Worm (Caenorhabditis elegans) whole organism, L1 larva: ENCODE measurements around the gene F26F4.2.

Experiments used
- C34B4.2 ChIP-seq: sonication (generic microtip); optimal IDR thresholded peaks from 2 replicates; lab custom pipeline; 2017; ENCODE audit warnings: mild to moderate bottlenecking, missing genetic modification characterization, missing compliant biosample characterization
- F16B12.6 ChIP-seq: fragments of 150-350 bp; optimal IDR thresholded peaks from 2 replicates; lab custom pipeline; 2014; ENCODE audit warnings: missing biosample characterization, missing genetic modification characterization
- ama-1 ChIP-seq: fragments of 150-350 bp; optimal IDR thresholded peaks from 2 replicates; lab custom pipeline; 2014
- blmp-1 ChIP-seq: fragments of 150-350 bp; optimal IDR thresholded peaks from 2 replicates; lab custom pipeline; 2014; ENCODE audit warnings: missing biosample characterization, missing genetic modification characterization
- ceh-88 ChIP-seq: fragments of 200-800 bp; sonication (Bioruptor generic); IDR thresholded peaks from 2 replicates; pipeline ENCODE4 v1.3.6; 2022; ENCODE audit warnings: missing genetic modification characterization, missing compliant biosample characterization
- ceh-90 ChIP-seq: sonication (generic microtip); optimal IDR thresholded peaks from 2 replicates; lab custom pipeline; 2016; ENCODE audit warnings: missing genetic modification characterization, missing compliant biosample characterization
- dpl-1 ChIP-seq, 3 experiments: fragments of 150-350 bp in 2 of 3; sonication (generic microtip) in 1 of 3; optimal IDR thresholded peaks; 2 replicates each; lab custom pipeline; 2014 to 2017; ENCODE audit warnings: missing biosample characterization in 3 of 3, missing genetic modification characterization in 3 of 3, missing genetic modification reagents in 3 of 3
- dsc-1 ChIP-seq: sonication (generic microtip); optimal IDR thresholded peaks from 2 replicates; lab custom pipeline; 2016; ENCODE audit warnings: mild to moderate bottlenecking, missing genetic modification characterization, missing compliant biosample characterization
- efl-1 ChIP-seq, 4 experiments: fragments of 150-350 bp; optimal IDR thresholded peaks in 3 of 4; peaks in 1 of 4; 1 replicate in 1 of 4; 2 replicates in 3 of 4; lab custom pipeline; 2014; ENCODE audit warnings: missing biosample characterization in 2 of 4, missing genetic modification characterization in 2 of 4, missing genetic modification reagents in 2 of 4
- efl-3 ChIP-seq: fragments of 200-800 bp; sonication (Bioruptor generic); optimal IDR thresholded peaks from 2 replicates; lab custom pipeline; 2018; ENCODE audit warnings: mild to moderate bottlenecking, missing genetic modification characterization, missing compliant biosample characterization
- egl-13 ChIP-seq: sonication (generic microtip); optimal IDR thresholded peaks from 2 replicates; lab custom pipeline; 2016; ENCODE audit warnings: missing genotype, missing genetic modification reagents, missing genetic modification characterization, missing compliant biosample characterization
- fkh-4 ChIP-seq: sonication (generic microtip); optimal IDR thresholded peaks from 2 replicates; lab custom pipeline; 2016; ENCODE audit warnings: missing compliant biosample characterization, missing genetic modification characterization, borderline replicate concordance
- grh-1 ChIP-seq: fragments of 200-800 bp; sonication (Bioruptor generic); IDR thresholded peaks from 2 replicates; pipeline ENCODE4 v1.3.6; 2022; ENCODE audit warnings: missing genetic modification reagents, missing genetic modification characterization, missing compliant biosample characterization
- hlh-17 ChIP-seq: fragments of 200-800 bp; sonication (Bioruptor generic); optimal IDR thresholded peaks from 2 replicates; lab custom pipeline; 2018; ENCODE audit warnings: missing genetic modification characterization, mild to moderate bottlenecking, missing compliant biosample characterization, moderate library complexity, borderline replicate concordance
- hlh-4 ChIP-seq: sonication (generic microtip); optimal IDR thresholded peaks from 2 replicates; lab custom pipeline; 2016; ENCODE audit warnings: mild to moderate bottlenecking, missing genetic modification characterization, missing compliant biosample characterization
- irx-1 ChIP-seq: sonication (generic microtip); optimal IDR thresholded peaks from 2 replicates; lab custom pipeline; 2016; ENCODE audit warnings: missing genetic modification characterization, missing compliant biosample characterization
- isw-1 ChIP-seq: fragments of 200-800 bp; sonication (Bioruptor generic); IDR thresholded peaks from 2 replicates; pipeline ENCODE4 v1.3.6; 2022; ENCODE audit warnings: missing genetic modification characterization, missing compliant biosample characterization
- jun-1 ChIP-seq: fragments of 150-350 bp; optimal IDR thresholded peaks from 2 replicates; lab custom pipeline; 2014; ENCODE audit warnings: missing biosample characterization, missing genetic modification reagents, missing genetic modification characterization
- lin-15B ChIP-seq: fragments of 150-350 bp; sonication (generic microtip); optimal IDR thresholded peaks from 3 replicates; lab custom pipeline; 2014; ENCODE audit warnings: missing biosample characterization, missing genetic modification characterization
- lsy-2 ChIP-seq, 2 experiments: fragments of 150-350 bp; optimal IDR thresholded peaks; 2 replicates each; lab custom pipeline; 2014; ENCODE audit warnings: missing biosample characterization in 2 of 2, missing genetic modification characterization in 2 of 2
- mab-9 ChIP-seq: fragments of 200-800 bp; sonication (Bioruptor generic); IDR thresholded peaks from 2 replicates; pipeline ENCODE4 v1.3.6; 2022; ENCODE audit warnings: missing genetic modification reagents, missing genetic modification characterization, missing compliant biosample characterization
- mdl-1 ChIP-seq, 2 experiments: fragments of 150-350 bp; optimal IDR thresholded peaks; 2 replicates each; lab custom pipeline; 2014 to 2017; ENCODE audit warnings: missing biosample characterization in 2 of 2, missing genetic modification characterization in 2 of 2, inconsistent platforms in 1 of 2
- nhr-19 ChIP-seq: fragments of 200-800 bp; sonication (Bioruptor generic); conservative IDR thresholded peaks from 2 replicates; pipeline ENCODE4 v1.3.6; 2022; ENCODE audit warnings: missing genetic modification characterization, missing compliant biosample characterization
- nhr-20 ChIP-seq: sonication (generic microtip); optimal IDR thresholded peaks from 2 replicates; lab custom pipeline; 2016; ENCODE audit warnings: mild to moderate bottlenecking, missing genetic modification characterization, missing compliant biosample characterization
- nhr-76 ChIP-seq: sonication (generic microtip); optimal IDR thresholded peaks from 2 replicates; lab custom pipeline; 2017; ENCODE audit warnings: missing biosample characterization, missing genetic modification characterization
- nhr-90 ChIP-seq: sonication (generic microtip); optimal IDR thresholded peaks from 2 replicates; lab custom pipeline; 2016; ENCODE audit warnings: mild to moderate bottlenecking, missing genetic modification characterization, missing compliant biosample characterization; ENCODE audit not compliant: poor library complexity
- pag-3 ChIP-seq: sonication (generic microtip); optimal IDR thresholded peaks from 2 replicates; lab custom pipeline; 2017; ENCODE audit warnings: missing genetic modification characterization, mild to moderate bottlenecking, missing compliant biosample characterization, antibody characterized with exemption, borderline replicate concordance; ENCODE audit not compliant: insufficient read depth
- pax-3 ChIP-seq: fragments of 200-800 bp; sonication (Bioruptor generic); optimal IDR thresholded peaks from 2 replicates; lab custom pipeline; 2018; ENCODE audit warnings: mild to moderate bottlenecking, missing genetic modification characterization, moderate library complexity, missing compliant biosample characterization
- rnt-1 ChIP-seq: sonication (generic microtip); optimal IDR thresholded peaks from 2 replicates; lab custom pipeline; 2016; ENCODE audit warnings: mild to moderate bottlenecking, missing genetic modification characterization, moderate library complexity, missing compliant biosample characterization
- skn-1 ChIP-seq: fragments of 150-350 bp; optimal IDR thresholded peaks from 2 replicates; lab custom pipeline; 2014; ENCODE audit warnings: missing biosample characterization, missing genetic modification characterization
- snpc-4 ChIP-seq: fragments of 150-350 bp; optimal IDR thresholded peaks from 2 replicates; lab custom pipeline; 2014; ENCODE audit warnings: missing biosample characterization, missing genetic modification characterization
- snu-23 ChIP-seq: sonication (generic microtip); optimal IDR thresholded peaks from 2 replicates; lab custom pipeline; 2016; ENCODE audit warnings: missing genetic modification characterization, missing compliant biosample characterization
- sup-37 ChIP-seq: fragments of 200-800 bp; sonication (Bioruptor generic); optimal IDR thresholded peaks from 2 replicates; lab custom pipeline; 2018; ENCODE audit warnings: mild to moderate bottlenecking, missing genetic modification characterization, missing compliant biosample characterization
- swsn-7 ChIP-seq: sonication (generic microtip); optimal IDR thresholded peaks from 2 replicates; lab custom pipeline; 2016; ENCODE audit warnings: missing genetic modification characterization, missing compliant biosample characterization
- tlp-1 ChIP-seq: fragments of 150-350 bp; optimal IDR thresholded peaks from 2 replicates; lab custom pipeline; 2014; ENCODE audit warnings: missing biosample characterization, missing genetic modification characterization
- unc-130 ChIP-seq: fragments of 150-350 bp; optimal IDR thresholded peaks from 2 replicates; lab custom pipeline; 2017; ENCODE audit warnings: missing biosample characterization, missing genetic modification characterization, inconsistent platforms
- zip-4 ChIP-seq: fragments of 200-800 bp; sonication (Bioruptor generic); optimal IDR thresholded peaks from 2 replicates; lab custom pipeline; 2018; ENCODE audit warnings: mild to moderate bottlenecking, missing genetic modification characterization, moderate library complexity, missing compliant biosample characterization
- ztf-11 ChIP-seq, 2 experiments: sonication (generic microtip); optimal IDR thresholded peaks; 2 replicates each; lab custom pipeline; 2016 to 2017; ENCODE audit warnings: missing genetic modification characterization in 2 of 2, missing biosample characterization in 1 of 2, missing compliant biosample characterization in 1 of 2
- ztf-4 ChIP-seq: fragments of 150-350 bp; optimal IDR thresholded peaks from 2 replicates; lab custom pipeline; 2014; ENCODE audit warnings: missing biosample characterization, missing genetic modification characterization

The F26F4.2 gene

DNA sequence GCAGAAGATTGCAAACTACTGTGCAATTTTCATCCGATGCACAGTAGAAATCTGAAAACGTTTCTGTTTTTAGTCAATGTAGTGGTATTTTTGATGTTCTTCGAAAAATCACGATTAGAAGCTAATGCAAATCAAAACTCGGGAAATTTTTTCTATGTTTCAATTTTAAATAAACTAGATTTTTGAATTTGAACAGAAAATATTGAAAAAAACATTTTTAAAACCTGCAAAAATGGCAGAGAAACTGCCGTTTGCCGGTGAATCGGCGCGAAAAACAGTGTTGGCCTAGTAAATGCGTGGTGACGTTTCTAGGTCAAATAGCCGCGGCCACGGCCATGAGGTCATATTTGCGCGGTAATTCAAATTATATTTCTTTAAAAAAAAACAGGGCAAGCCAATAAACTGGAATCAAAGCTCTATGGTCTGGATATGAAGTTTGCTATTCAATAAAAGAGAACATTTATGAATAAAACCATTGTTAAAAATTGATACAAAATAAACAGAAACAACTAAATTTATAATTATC lies 19.2 kb downstream of the F26F4.2 start, which contains the start of gene set-2 (continued):
- no peak for TF ChIP-seq mdl-1 (tag; optimal IDR thresholded peaks at IDR 0.05; lab: Kevin White, UChicago)
- TF ChIP-seq grh-1 (GFP tag; lab: Robert Waterston, UW): no peak
- TF ChIP-seq sup-37 (GFP tag; lab: Kevin White, UChicago): no peak
- TF ChIP-seq efl-1 (optimal IDR thresholded peaks at IDR 0.05; lab: Kevin White, UChicago): peak; percentile 93 to 95
- peak; percentile 93 to 99 for TF ChIP-seq efl-1 (GFP tag; optimal IDR thresholded peaks at IDR 0.05 in 1 of 2; lab: Kevin White, UChicago)
- TF ChIP-seq nhr-76 (tag; lab: Kevin White, UChicago): no peak
- no peak for TF ChIP-seq pag-3 (tag; lab: Kevin White, UChicago)
- peak; percentile 54 for TF ChIP-seq F16B12.6
- no peak for TF ChIP-seq C34B4.2 (tag; lab: Kevin White, UChicago)
- TF ChIP-seq efl-3: no peak
- peak; percentile 87 to 93 (median 92) for TF ChIP-seq dpl-1 (GFP tag; optimal IDR thresholded peaks at IDR 0.05; lab: Kevin White, UChicago)
- TF ChIP-seq hlh-4 (tag; lab: Kevin White, UChicago): no peak
- TF ChIP-seq snpc-4: peak; percentile 38
- TF ChIP-seq zip-4 (GFP tag; lab: Kevin White, UChicago): no peak
- no peak for TF ChIP-seq tlp-1 (tag; lab: Kevin White, UChicago)
- peak; percentile 54 for TF ChIP-seq skn-1 (tag; lab: Kevin White, UChicago)
- TF ChIP-seq nhr-90: peak; percentile 87
- TF ChIP-seq irx-1 (tag; lab: Kevin White, UChicago): peak; percentile 87
- peak; percentile 44 for TF ChIP-seq blmp-1
- TF ChIP-seq isw-1 (GFP tag; lab: Robert Waterston, UW): peak; percentile 70
- TF ChIP-seq jun-1 (tag; lab: Kevin White, UChicago): peak; percentile 24
- peak in 1 of 2 experiments; percentile 88 for TF ChIP-seq ztf-11 (tag; optimal IDR thresholded peaks at IDR 0.05; lab: Kevin White, UChicago)
- TF ChIP-seq lsy-2 (tag; optimal IDR thresholded peaks at IDR 0.05; lab: Kevin White, UChicago): peak; percentile 62 to 76
- TF ChIP-seq lin-15B (tag; lab: Kevin White, UChicago): peak; percentile 73
- no peak for TF ChIP-seq unc-130 (tag; lab: Kevin White, UChicago)
- peak; percentile 73 for TF ChIP-seq egl-13 (tag; lab: Kevin White, UChicago)
- TF ChIP-seq ceh-88 (GFP tag; lab: Robert Waterston, UW): no peak
- no peak for TF ChIP-seq ztf-4 (tag; lab: Kevin White, UChicago)
- TF ChIP-seq swsn-7 (tag; lab: Kevin White, UChicago): peak; percentile 54
- TF ChIP-seq pax-3 (tag; lab: Kevin White, UChicago): peak; percentile 78
- TF ChIP-seq nhr-20 (tag; lab: Kevin White, UChicago): peak; percentile 65
- TF ChIP-seq nhr-19: peak; percentile 76
- peak; percentile 74 for TF ChIP-seq snu-23 (GFP tag; lab: Kevin White, UChicago)
- TF ChIP-seq ceh-90 (tag; lab: Kevin White, UChicago): peak; percentile 91
- TF ChIP-seq hlh-17 (GFP tag; lab: Kevin White, UChicago): no peak
- TF ChIP-seq ama-1 (lab: Kevin White, UChicago): no peak
- TF ChIP-seq dsc-1 (tag; lab: Kevin White, UChicago): peak; percentile 69
- peak; percentile 79 for TF ChIP-seq fkh-4 (tag; lab: Kevin White, UChicago)
- no peak for TF ChIP-seq mab-9

DNA sequence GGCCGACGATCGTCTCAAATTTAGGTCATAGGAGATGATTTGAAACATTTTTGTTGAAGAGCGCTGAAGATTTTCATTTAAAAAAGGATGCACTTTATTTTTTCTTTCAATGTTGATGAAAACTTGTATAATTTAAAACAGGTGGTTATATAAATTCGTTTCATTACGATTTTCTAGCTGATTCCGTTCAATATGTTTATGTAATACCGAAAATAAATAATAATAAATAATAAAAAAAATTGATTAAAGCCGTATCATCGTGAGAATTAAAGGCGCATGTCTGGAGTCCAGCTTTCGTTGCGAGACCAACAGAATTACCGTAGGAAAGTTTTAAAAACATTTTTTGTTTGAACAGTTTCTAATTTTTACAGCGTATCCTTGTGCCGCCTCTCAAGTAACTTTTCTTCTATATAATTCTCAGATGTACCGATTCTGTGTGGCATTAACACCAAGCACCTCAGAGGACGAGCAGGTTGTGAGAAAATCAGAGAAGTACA lies 21.2 kb downstream of the F26F4.2 start, which contains the start of the genes C26E6.12 and eri-9:
C26E6.12 (minus strand) TSS at position 51 of the 497 bp plus-strand sequence.
eri-9 (plus strand) TSS at position 248 of the 497 bp plus-strand sequence.
- TF ChIP-seq rnt-1 (tag; lab: Kevin White, UChicago) (no peak), dpl-1 (GFP tag; optimal IDR thresholded peaks at IDR 0.05; lab: Kevin White, UChicago) (peak in 1 of 3 experiments; percentile 26)
